Fruit fly (Drosophila melanogaster) whole organism, wandering third instar larva: ENCODE measurements around the gene CG9921.

ENCODE experiments used
- GATAd ChIP-seq: sonication (Bioruptor generic); optimal IDR thresholded peaks from 2 replicates; lab custom pipeline; 2016; ENCODE audit warnings: missing biosample characterization, missing genetic modification characterization
- Myc ChIP-seq: fragments of >200 bp; optimal IDR thresholded peaks from 2 replicates; lab custom pipeline; 2017
- Rel ChIP-seq, 2 experiments: fragments of 200-800 bp; sonication (Bioruptor generic) in 1 of 2; optimal IDR thresholded peaks; 2 replicates in 1 of 2; 3 replicates in 1 of 2; lab custom pipeline; 2016 to 2019; ENCODE audit warnings: mild to moderate bottlenecking in 2 of 2, missing biosample characterization in 2 of 2, missing genetic modification characterization in 2 of 2, moderate library complexity in 1 of 2
- br ChIP-seq: fragments of 200-800 bp; sonication (Bioruptor generic); optimal IDR thresholded peaks from 2 replicates; lab custom pipeline; 2016; ENCODE audit warnings: missing biosample characterization, missing genetic modification characterization
- dsf ChIP-seq: sonication (Bioruptor generic); optimal IDR thresholded peaks from 2 replicates; lab custom pipeline; 2016; ENCODE audit warnings: missing biosample characterization, missing genetic modification characterization, borderline replicate concordance
- jim ChIP-seq: fragments of 175-275, 200-325 bp; sonication (Bioruptor generic); optimal IDR thresholded peaks from 2 replicates; lab custom pipeline; 2016; ENCODE audit warnings: missing biosample characterization, mild to moderate bottlenecking, missing genetic modification characterization
- lola ChIP-seq: fragments of >200 bp; optimal IDR thresholded peaks from 2 replicates; lab custom pipeline; 2017; ENCODE audit warnings: missing biosample characterization, missing genetic modification characterization
- psq ChIP-seq: fragments of 200-800 bp; sonication (Bioruptor generic); optimal IDR thresholded peaks from 3 replicates; lab custom pipeline; 2017; ENCODE audit warnings: missing biosample characterization, mild to moderate bottlenecking, missing genetic modification characterization, moderate library complexity
- sv ChIP-seq: fragments of 200-800 bp; sonication (Bioruptor generic); optimal IDR thresholded peaks from 3 replicates; lab custom pipeline; 2016; ENCODE audit warnings: missing biosample characterization, missing genetic modification characterization
- usp ChIP-seq: fragments of >200 bp; optimal IDR thresholded peaks from 2 replicates; lab custom pipeline; 2017; ENCODE audit warnings: missing biosample characterization, missing genetic modification characterization

DNA sequence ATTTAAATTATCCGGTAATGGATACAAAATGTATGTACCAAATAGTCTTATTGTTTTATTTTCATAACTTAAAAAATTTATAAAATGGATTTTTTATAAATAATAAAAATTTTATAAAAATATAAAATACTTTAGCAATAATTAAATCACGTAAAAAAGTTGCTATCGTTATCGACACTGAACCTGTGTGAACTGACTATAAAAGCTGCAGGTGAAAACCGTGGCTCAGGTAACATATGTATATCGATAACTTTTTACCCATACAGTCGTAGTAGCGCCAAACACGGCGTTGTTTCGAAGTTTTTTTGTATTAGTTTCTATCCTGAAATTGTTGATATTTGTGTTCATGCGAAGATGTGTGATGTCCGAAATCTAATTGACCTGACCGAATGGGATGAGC lies 29.8 kb downstream of the CG9921 start, which contains the start of gene CG3679:
- TF ChIP-seq jim: no peak
- no peak for TF ChIP-seq GATAd (GFP tag; lab: Kevin White, UChicago)
- TF ChIP-seq lola (GFP tag; lab: Kevin White, UChicago): no peak
- no peak for TF ChIP-seq sv (GFP tag; lab: Kevin White, UChicago)
- TF ChIP-seq br: no peak
- no peak for TF ChIP-seq Myc
- TF ChIP-seq psq: no peak
- no peak for TF ChIP-seq Rel (GFP tag; optimal IDR thresholded peaks at IDR 0.05; lab: Kevin White, UChicago)
- TF ChIP-seq Rel (tag; optimal IDR thresholded peaks at IDR 0.05; lab: Kevin White, UChicago): no peak
- no peak for TF ChIP-seq usp
- no peak for TF ChIP-seq dsf (GFP tag; lab: Kevin White, UChicago)
